Fruit fly (Drosophila melanogaster): Measurements from ENCODE around the gene CG31301.

The CG31301 gene

DNA sequence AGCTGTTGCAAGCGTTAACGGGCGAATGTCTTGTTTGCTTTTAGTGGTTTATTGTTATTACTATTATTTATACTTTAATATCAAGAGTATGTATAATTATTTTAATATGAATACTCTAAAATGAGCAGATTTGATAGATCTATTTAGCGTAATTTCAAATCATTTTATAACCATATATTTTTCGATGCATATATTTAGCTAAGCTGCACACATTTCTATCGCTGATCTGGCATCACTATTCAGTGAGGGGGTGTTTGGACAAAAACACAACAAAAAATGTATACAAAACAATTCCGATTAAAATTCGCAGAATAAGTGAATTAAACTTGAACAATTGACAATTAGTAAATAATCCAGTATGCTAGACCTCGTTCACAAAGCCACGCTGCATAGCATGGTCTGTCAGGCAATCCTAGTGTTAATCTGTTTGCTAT is 5.0 kb downstream of the CG31301 start, which contains the start of the genes Trs33 and Tmtc4 (continued):
- TF ChIP-seq CG17385 (GFP tag; optimal IDR thresholded peaks at IDR 0.05) (peak; percentile 44), CG15269 (tag; optimal IDR thresholded peaks at IDR 0.05) (peak; percentile 59), phol (tag; optimal IDR thresholded peaks at IDR 0.05) (peak; percentile 38), CG11247 (GFP tag; IDR thresholded peaks at IDR 0.05) (peak; percentile 31; the same call in 1 of the 2 replicates), kni (GFP tag; optimal IDR thresholded peaks at IDR 0.05) (peak; percentile 99), gsb-n (tag; optimal IDR thresholded peaks at IDR 0.05) (peak; percentile 58), Ets97D (GFP tag; optimal IDR thresholded peaks at IDR 0.05) (no peak), CG9932 (GFP tag; IDR thresholded peaks at IDR 0.05) (peak; percentile 50; the same call in 1 of the 2 replicates), slp2 (GFP tag; optimal IDR thresholded peaks at IDR 0.05) (no peak), Med (GFP tag) (peak; percentile 76), CG14710 (tag; optimal IDR thresholded peaks at IDR 0.05) (peak; percentile 62), lola (GFP tag; optimal IDR thresholded peaks at IDR 0.05) (peak in 1 of 3 experiments; percentile 40), Scr (GFP tag; IDR thresholded peaks at IDR 0.05; ENCODE audit: partially characterized antibody) (peak; percentile 33; the same call in 1 of the 2 replicates), hbn (GFP tag; IDR thresholded peaks at IDR 0.05; ENCODE audit: partially characterized antibody) (no peak; the same call in 1 of the 2 replicates), Ets65A (GFP tag) (peak; percentile 69), HmgZ (tag; optimal IDR thresholded peaks at IDR 0.05) (peak; percentile 74), klu (GFP tag; IDR thresholded peaks at IDR 0.05) (peak; percentile 28; the same call in 1 of the 2 replicates), Eip74EF (GFP tag; optimal IDR thresholded peaks at IDR 0.05) (peak in 1 of 2 experiments; percentile 17), nerfin-1 (tag; optimal IDR thresholded peaks at IDR 0.05) (peak; percentile 46), CG4282 (GFP tag; optimal IDR thresholded peaks at IDR 0.05) (no peak), bbx (GFP tag; IDR thresholded peaks at IDR 0.05; ENCODE audit: partially characterized antibody) (peak; percentile 16; the same call in 1 of the 2 replicates), CG7372 (GFP tag; IDR thresholded peaks at IDR 0.05) (no peak), unpg (GFP tag; optimal IDR thresholded peaks at IDR 0.05) (peak; percentile 50), CG4424 (GFP tag; optimal IDR thresholded peaks at IDR 0.05) (peak; percentile 26), CG2712 (tag; optimal IDR thresholded peaks at IDR 0.05) (peak; percentile 66), CG9727 (GFP tag; optimal IDR thresholded peaks at IDR 0.05) (no peak), CG31441 (GFP tag; IDR thresholded peaks at IDR 0.05) (peak; percentile 49; the same call in 1 of the 2 replicates), CG13775 (GFP tag; optimal IDR thresholded peaks at IDR 0.05) (peak; percentile 35), CG12299 (tag; optimal IDR thresholded peaks at IDR 0.05) (peak; percentile 8), ase (GFP tag; IDR thresholded peaks at IDR 0.05) (peak; percentile 37; the same call in 1 of the 3 replicates), sens (GFP tag) (peak; percentile 67), CG10431 (GFP tag; optimal IDR thresholded peaks at IDR 0.05) (peak; percentile 3), CG34422 (GFP tag; IDR thresholded peaks at IDR 0.05) (peak; percentile 29; the same call in 1 of the 3 replicates), NfI (GFP tag; optimal IDR thresholded peaks at IDR 0.05) (peak; percentile 3), CG7786 (GFP tag; optimal IDR thresholded peaks at IDR 0.05) (no peak), CG2875 (GFP tag; optimal IDR thresholded peaks at IDR 0.05) (no peak), CG2120 (GFP tag; optimal IDR thresholded peaks at IDR 0.05) (peak; percentile 56), Dll (GFP tag; IDR thresholded peaks at IDR 0.05; ENCODE audit: partially characterized antibody) (0 out of 4 replicates have a peak, but pooled peaks have one; percentile 10), br (optimal IDR thresholded peaks at IDR 0.05) (no peak), CG2889 (GFP tag; IDR thresholded peaks at IDR 0.05) (no peak), CG6683 (GFP tag; optimal IDR thresholded peaks at IDR 0.05) (peak; percentile 9), pho (GFP tag; optimal IDR thresholded peaks at IDR 0.05) (no peak), B-H2 (GFP tag; optimal IDR thresholded peaks at IDR 0.05) (peak; percentile 61), CG30020 (tag; optimal IDR thresholded peaks at IDR 0.05) (peak; percentile 44), CG11723 (GFP tag; optimal IDR thresholded peaks at IDR 0.05) (peak; percentile 6), CG5180 (GFP tag; optimal IDR thresholded peaks at IDR 0.05) (peak; percentile 70), CG4360 (GFP tag; IDR thresholded peaks at IDR 0.05) (peak; percentile 41; the same call in 1 of the 2 replicates), Hr3 (GFP tag; optimal IDR thresholded peaks at IDR 0.05) (peak; percentile 44), sd (tag; optimal IDR thresholded peaks at IDR 0.05) (peak; percentile 42)
